Worm (Caenorhabditis elegans) whole organism, L4 larva: ENCODE results near the gene C18H2.5.

ENCODE experiments used
- D1046.2 ChIP-seq: fragments of 200-800 bp; sonication (Bioruptor generic); IDR thresholded peaks from 2 replicates; pipeline ENCODE4 v1.3.6; 2022; ENCODE audit warnings: missing genetic modification characterization, missing compliant biosample characterization
- F10B5.3 ChIP-seq: sonication (generic microtip); optimal IDR thresholded peaks from 2 replicates; lab custom pipeline; 2016; ENCODE audit warnings: mild to moderate bottlenecking, missing genetic modification characterization, missing compliant biosample characterization
- F26F4.8 ChIP-seq: fragments of 200-800 bp; sonication (Bioruptor generic); conservative IDR thresholded peaks from 2 replicates; pipeline ENCODE4 v1.3.6; 2022; ENCODE audit warnings: missing genetic modification characterization, missing compliant biosample characterization
- F37D6.2 ChIP-seq: sonication (generic microtip); optimal IDR thresholded peaks from 2 replicates; lab custom pipeline; 2016; ENCODE audit warnings: mild to moderate bottlenecking, missing genetic modification characterization, missing compliant biosample characterization
- F44E2.7 ChIP-seq: fragments of 200-800 bp; sonication (Bioruptor generic); IDR thresholded peaks from 2 replicates; pipeline ENCODE4 v2.1.2; 2022; ENCODE audit warnings: missing genetic modification characterization, missing compliant biosample characterization
- F49E8.2 ChIP-seq: sonication (generic microtip); optimal IDR thresholded peaks from 2 replicates; lab custom pipeline; 2016; ENCODE audit warnings: missing compliant biosample characterization, mild to moderate bottlenecking, missing genetic modification characterization, borderline replicate concordance
- Y105C5A.15 ChIP-seq: fragments of 200-800 bp; sonication (Bioruptor generic); IDR thresholded peaks from 2 replicates; pipeline ENCODE4 v1.3.6; 2022; ENCODE audit warnings: missing genetic modification characterization, missing compliant biosample characterization
- Y75B8A.6 ChIP-seq: fragments of 200-800 bp; sonication (Bioruptor generic); IDR thresholded peaks from 2 replicates; pipeline ENCODE4 v1.3.6; 2022; ENCODE audit warnings: missing genetic modification reagents, missing genetic modification characterization, missing compliant biosample characterization
- ZK546.5 ChIP-seq, 2 experiments: sonication (generic microtip); optimal IDR thresholded peaks; 2 replicates each; lab custom pipeline; 2017; ENCODE audit warnings: missing biosample characterization in 2 of 2, missing genetic modification characterization in 2 of 2
- aha-1 ChIP-seq: fragments of 150-350 bp; peaks from one replicate; lab custom pipeline; 2014; ENCODE audit warnings: missing biosample characterization, missing genetic modification characterization
- aly-2 ChIP-seq: sonication (generic microtip); optimal IDR thresholded peaks from 2 replicates; lab custom pipeline; 2018; ENCODE audit warnings: missing biosample characterization, missing genetic modification characterization
- ama-1 ChIP-seq: fragments of 150-350 bp; optimal IDR thresholded peaks from 2 replicates; lab custom pipeline; 2014; ENCODE audit warnings: inconsistent platforms, mixed read lengths
- ceh-20 ChIP-seq: fragments of 200-800 bp; sonication (Bioruptor generic); IDR thresholded peaks from 2 replicates; pipeline ENCODE4 v1.3.6; 2022; ENCODE audit warnings: missing genetic modification reagents, missing genetic modification characterization, missing compliant biosample characterization
- ceh-28 ChIP-seq: fragments of 150-350 bp; optimal IDR thresholded peaks from 2 replicates; lab custom pipeline; 2014; ENCODE audit warnings: missing biosample characterization, missing genetic modification reagents, missing genetic modification characterization
- ceh-62 ChIP-seq: sonication (generic microtip); optimal IDR thresholded peaks from 2 replicates; lab custom pipeline; 2017; ENCODE audit warnings: missing biosample characterization, missing genetic modification characterization
- ces-1 ChIP-seq: fragments of 150-350 bp; sonication (generic microtip); optimal IDR thresholded peaks from 4 replicates; lab custom pipeline; 2014; ENCODE audit warnings: missing biosample characterization, missing genetic modification reagents, missing genetic modification characterization
- daf-19 ChIP-seq: fragments of 200-800 bp; sonication (Bioruptor generic); conservative IDR thresholded peaks from 2 replicates; pipeline ENCODE4 v1.3.6; 2022; ENCODE audit warnings: missing genetic modification characterization, missing compliant biosample characterization
- daf-8 ChIP-seq: fragments of 200-800 bp; sonication (Bioruptor generic); IDR thresholded peaks from 2 replicates; pipeline ENCODE4 v1.3.6; 2022; ENCODE audit warnings: missing genetic modification characterization, missing compliant biosample characterization
- dmd-6 ChIP-seq: fragments of 200-800 bp; sonication (Bioruptor generic); IDR thresholded peaks from 2 replicates; pipeline ENCODE4 v1.3.6; 2022; ENCODE audit warnings: missing genetic modification reagents, missing genetic modification characterization, missing compliant biosample characterization
- dmd-9 ChIP-seq: fragments of 200-800 bp; sonication (Bioruptor generic); IDR thresholded peaks from 2 replicates; pipeline ENCODE4 v1.3.6; 2022; ENCODE audit warnings: missing genetic modification reagents, missing genetic modification characterization, missing compliant biosample characterization
- dve-1 ChIP-seq: sonication (generic microtip); optimal IDR thresholded peaks from 2 replicates; lab custom pipeline; 2017; ENCODE audit warnings: antibody characterized with exemption, mild to moderate bottlenecking, missing genetic modification characterization, missing compliant biosample characterization; ENCODE audit not compliant: insufficient read depth
- egl-43 ChIP-seq: fragments of 200-800 bp; sonication (Bioruptor generic); IDR thresholded peaks from 2 replicates; pipeline ENCODE4 v1.3.6; 2022; ENCODE audit warnings: missing genetic modification reagents, missing genetic modification characterization, missing compliant biosample characterization
- fkh-10 ChIP-seq: fragments of 150-350 bp; optimal IDR thresholded peaks from 2 replicates; lab custom pipeline; 2014; ENCODE audit warnings: missing biosample characterization, missing genetic modification reagents, missing genetic modification characterization
- hmg-1.1 ChIP-seq: fragments of 200-800 bp; sonication (Bioruptor generic); IDR thresholded peaks from 2 replicates; pipeline ENCODE4 v1.3.6; 2022; ENCODE audit warnings: missing genetic modification reagents, missing genetic modification characterization, missing compliant biosample characterization
- lin-1 ChIP-seq: fragments of 200-800 bp; sonication (Bioruptor generic); IDR thresholded peaks from 2 replicates; pipeline ENCODE4 v1.3.6; 2022; ENCODE audit warnings: missing genetic modification reagents, missing genetic modification characterization, missing compliant biosample characterization
- lin-39 ChIP-seq: fragments of 150-350 bp; optimal IDR thresholded peaks from 2 replicates; lab custom pipeline; 2014; ENCODE audit warnings: missing biosample characterization, missing genetic modification reagents, missing genetic modification characterization
- lsy-2 ChIP-seq, 2 experiments: fragments of 150-350 bp in 1 of 2; sonication (generic microtip) in 1 of 2; optimal IDR thresholded peaks; 2 replicates each; lab custom pipeline; 2014 to 2017; ENCODE audit warnings: missing biosample characterization in 2 of 2, missing genetic modification characterization in 2 of 2
- madf-5 ChIP-seq, 2 experiments: fragments of 200-800 bp; sonication (Bioruptor generic); IDR thresholded peaks; 2 replicates each; pipeline ENCODE4 v1.3.6; 2022; ENCODE audit warnings: missing compliant biosample characterization in 2 of 2, missing genetic modification characterization in 2 of 2
- nhr-102 ChIP-seq: sonication (generic microtip); optimal IDR thresholded peaks from 2 replicates; lab custom pipeline; 2016; ENCODE audit warnings: mild to moderate bottlenecking, missing genetic modification characterization, moderate library complexity, missing compliant biosample characterization
- nhr-111 ChIP-seq: fragments of 200-800 bp; sonication (Bioruptor generic); optimal IDR thresholded peaks from 2 replicates; lab custom pipeline; 2018; ENCODE audit warnings: mild to moderate bottlenecking, missing genetic modification characterization, missing compliant biosample characterization
- nhr-48 ChIP-seq: sonication (generic microtip); optimal IDR thresholded peaks from 2 replicates; lab custom pipeline; 2016; ENCODE audit warnings: mild to moderate bottlenecking, missing genetic modification characterization, missing compliant biosample characterization
- php-3 ChIP-seq: fragments of 200-800 bp; sonication (Bioruptor generic); IDR thresholded peaks from 2 replicates; pipeline ENCODE4 v1.3.6; 2022; ENCODE audit warnings: missing genetic modification reagents, missing genetic modification characterization, missing compliant biosample characterization
- set-16 ChIP-seq: fragments of 200-800 bp; sonication (Bioruptor generic); IDR thresholded peaks from 2 replicates; pipeline ENCODE4 v1.3.6; 2022; ENCODE audit warnings: missing genetic modification reagents, missing genetic modification characterization, missing compliant biosample characterization
- skn-1 ChIP-seq: fragments of 150-350 bp; optimal IDR thresholded peaks from 2 replicates; lab custom pipeline; 2014; ENCODE audit warnings: missing biosample characterization, missing genetic modification characterization
- snpc-4 ChIP-seq: fragments of 150-350 bp; optimal IDR thresholded peaks from 2 replicates; lab custom pipeline; 2014; ENCODE audit warnings: missing biosample characterization, missing genetic modification characterization
- spr-3 ChIP-seq: fragments of 200-800 bp; sonication (Bioruptor generic); optimal IDR thresholded peaks from 2 replicates; lab custom pipeline; 2018; ENCODE audit warnings: mild to moderate bottlenecking, missing genetic modification characterization, missing compliant biosample characterization
- unc-62 ChIP-seq, 3 experiments: fragments of 150-350 bp in 1 of 3; sonication (generic microtip); optimal IDR thresholded peaks in 2 of 3; peaks in 1 of 3; 1 replicate in 1 of 3; 2 replicates in 2 of 3; lab custom pipeline; 2014 to 2017; ENCODE audit warnings: missing biosample characterization in 3 of 3, missing genetic modification characterization in 3 of 3, missing genetic modification reagents in 3 of 3, missing genotype in 1 of 3
- vab-7 ChIP-seq: fragments of 200-800 bp; sonication (Bioruptor generic); IDR thresholded peaks from 2 replicates; pipeline ENCODE4 v1.3.6; 2022; ENCODE audit warnings: missing genetic modification reagents, missing genetic modification characterization, missing compliant biosample characterization
- zag-1 ChIP-seq: fragments of 150-350 bp; optimal IDR thresholded peaks from 2 replicates; lab custom pipeline; 2014; ENCODE audit warnings: missing biosample characterization, missing genetic modification characterization
- ztf-7 ChIP-seq: fragments of 150-350 bp; optimal IDR thresholded peaks from 2 replicates; lab custom pipeline; 2014; ENCODE audit warnings: missing biosample characterization, missing genetic modification characterization

Gene C18H2.5

DNA sequence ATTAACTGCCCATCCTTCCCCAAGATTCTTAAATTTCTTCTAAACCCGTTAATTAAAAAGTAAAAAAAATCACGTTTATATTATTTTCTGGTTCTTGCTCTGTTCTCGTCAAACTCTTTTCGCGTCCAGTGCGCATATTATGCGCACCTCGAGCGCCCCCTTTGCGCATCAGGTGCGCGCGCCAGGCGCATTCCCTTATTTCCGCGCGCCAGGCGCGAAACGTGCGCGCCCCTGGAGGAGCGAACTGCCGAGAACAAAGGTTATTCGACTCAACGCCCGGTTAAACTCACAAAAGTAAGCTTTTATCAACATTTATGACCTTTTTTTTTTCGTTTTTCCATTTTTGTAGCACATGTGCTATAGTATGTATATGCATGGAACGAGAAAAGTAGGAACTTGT, 21.8 kb downstream of the C18H2.5 start:
- TF ChIP-seq zag-1 (no peak), nhr-111 (GFP tag; lab: Kevin White, UChicago) (no peak), F26F4.8 (GFP tag; lab: Robert Waterston, UW) (0 out of 2 replicates have a peak, but pooled peaks have one; percentile 44), set-16 (peak; percentile 83), aha-1 (tag; lab: Kevin White, UChicago) (peak; percentile 17)

DNA sequence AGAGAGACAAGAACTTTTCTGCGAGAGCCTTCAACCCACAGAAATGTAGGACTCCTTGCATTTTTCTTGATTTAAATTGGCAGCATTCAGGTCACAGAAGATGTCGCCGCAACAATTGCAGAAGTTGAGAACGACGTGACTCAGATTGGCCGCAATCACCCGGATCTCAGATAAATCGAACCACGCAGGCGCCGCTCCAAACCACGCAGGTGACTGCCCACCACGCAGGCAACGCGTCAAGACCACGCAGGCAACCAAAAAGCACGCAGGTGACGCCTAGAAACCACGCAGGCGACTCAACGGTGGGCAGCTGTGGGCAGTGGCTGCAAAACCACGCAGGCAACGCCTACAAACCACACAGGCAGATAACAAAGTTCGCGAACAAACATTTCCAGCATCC, 23.8 kb downstream of the C18H2.5 start:
- TF ChIP-seq egl-43 (GFP tag; lab: Robert Waterston, UW) = 0 out of 2 replicates have a peak, but pooled peaks have one; percentile 62
- TF ChIP-seq set-16 = peak; percentile 62; the same call in 1 of the 2 replicates
- TF ChIP-seq, all 104 proteins: peak for 2; not testable (repeated sequence) for 102

DNA sequence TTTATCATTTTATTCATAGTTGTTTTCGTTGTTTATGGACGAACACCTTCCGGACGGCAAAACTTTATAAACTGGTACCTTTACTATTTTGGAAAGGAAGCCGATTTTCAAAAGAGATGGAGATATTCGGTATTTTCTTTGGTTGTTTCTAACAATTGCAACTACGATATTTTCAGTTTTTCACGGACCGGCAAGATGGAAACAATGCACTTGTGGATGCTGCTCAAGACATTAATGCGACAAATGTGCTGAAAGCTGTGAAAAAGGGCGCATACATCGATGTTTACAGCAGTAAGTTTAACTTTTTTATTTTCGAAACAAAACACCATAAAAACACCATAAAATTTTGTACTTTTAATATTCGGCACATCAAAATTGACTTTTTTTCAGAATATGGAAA, 28.2 kb downstream of the C18H2.5 start:
- no peak for TF ChIP-seq ceh-20 (GFP tag; lab: Robert Waterston, UW)
- peak; percentile 57 for TF ChIP-seq aha-1 (tag; lab: Kevin White, UChicago)
- TF ChIP-seq spr-3 = no peak
- TF ChIP-seq lin-39 (tag; lab: Kevin White, UChicago) = no peak
- TF ChIP-seq unc-62 (GFP tag; optimal IDR thresholded peaks at IDR 0.05 in 1 of 2; lab: Kevin White, UChicago) = peak in 1 of 2 experiments; percentile 93
- no peak for TF ChIP-seq unc-62 (tag; optimal IDR thresholded peaks at IDR 0.05; lab: Kevin White, UChicago)
- TF ChIP-seq daf-8 = no peak
- TF ChIP-seq dmd-6 (GFP tag; lab: Robert Waterston, UW) = no peak
- TF ChIP-seq ces-1 (GFP tag; lab: Kevin White, UChicago) = no peak

DNA sequence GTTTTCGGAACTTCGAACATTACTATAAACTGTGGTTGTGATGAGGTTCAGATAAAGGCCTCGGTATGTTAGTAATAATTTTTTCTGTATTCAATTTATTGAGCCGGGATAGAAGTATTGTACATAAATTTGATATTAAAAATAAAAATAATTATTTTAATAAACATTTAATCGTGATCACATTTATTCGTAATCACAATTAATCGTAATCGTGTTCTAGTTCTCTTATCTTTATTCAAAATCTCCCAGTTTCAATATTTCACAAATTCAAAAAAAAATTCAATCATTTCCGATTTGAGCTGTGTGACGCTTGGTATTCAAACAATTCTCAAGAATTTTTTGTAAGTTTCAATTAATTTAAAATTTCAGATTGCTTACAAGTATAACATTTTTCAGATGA, 32.2 kb downstream of the C18H2.5 start, which contains the start of gene lido-18:
Gene lido-18, plus strand, starts transcription at position 301 of the 400 bp plus-strand sequence.
- TF ChIP-seq F44E2.7 (GFP tag; lab: Robert Waterston, UW) (no peak), hmg-1.1 (GFP tag; lab: Robert Waterston, UW) (no peak), aly-2 (tag; lab: Kevin White, UChicago) (no peak), ama-1 (lab: Kevin White, UChicago) (no peak), D1046.2 (GFP tag; lab: Robert Waterston, UW) (no peak)

DNA sequence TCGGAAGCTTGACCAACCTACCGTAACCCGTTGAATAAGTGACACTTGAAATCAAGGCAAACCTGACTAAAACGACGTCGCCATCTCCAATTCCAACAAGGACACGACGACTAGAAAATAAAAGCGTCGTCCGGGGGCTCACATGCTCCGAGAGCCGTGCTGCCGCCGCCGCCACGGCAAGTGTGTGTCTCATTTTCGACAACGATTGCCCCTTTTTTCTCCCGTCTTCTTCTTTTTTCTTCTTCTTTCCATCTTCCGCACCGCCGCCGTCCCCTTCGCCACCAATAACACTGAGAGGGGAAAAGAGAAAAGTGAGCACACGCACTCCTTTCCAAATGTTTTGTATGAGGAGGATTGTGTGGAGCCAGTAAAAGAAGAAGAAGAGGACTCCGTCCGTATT, 33.0 kb downstream of the C18H2.5 start:
- peak; percentile 75 for TF ChIP-seq aha-1 (tag; lab: Kevin White, UChicago)
- peak; percentile 58 for TF ChIP-seq set-16
- TF ChIP-seq Y105C5A.15 (GFP tag; lab: Robert Waterston, UW) = no peak

DNA sequence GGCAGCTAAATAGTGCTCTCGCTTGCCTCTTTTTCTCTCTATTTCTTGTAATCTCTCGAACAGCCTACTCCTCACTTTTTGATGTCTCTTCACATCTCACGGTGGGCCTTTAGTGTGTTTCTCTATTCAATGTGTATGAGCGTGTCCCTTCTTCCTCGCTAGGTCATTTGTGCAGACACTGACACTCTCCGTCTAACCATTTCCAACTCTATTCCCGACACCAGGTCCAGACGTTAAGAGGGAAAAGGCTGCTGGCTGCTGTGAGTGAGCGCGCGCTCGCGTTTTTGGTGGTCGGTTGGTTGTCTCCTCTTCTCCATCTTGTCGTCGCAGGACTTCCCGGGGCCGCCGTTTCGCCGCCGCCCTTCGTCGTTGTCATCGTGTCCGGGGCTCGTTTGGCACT, 34.7 kb downstream of the C18H2.5 start:
- no peak for TF ChIP-seq nhr-102 (tag; lab: Kevin White, UChicago)
- TF ChIP-seq fkh-10 = no peak
- no peak for TF ChIP-seq ceh-62 (tag; lab: Kevin White, UChicago)
- TF ChIP-seq egl-43 (GFP tag; lab: Robert Waterston, UW) = peak; percentile 74; the same call in 1 of the 2 replicates
- TF ChIP-seq lin-39 (tag; lab: Kevin White, UChicago) = no peak
- 0 out of 2 replicates have a peak, but pooled peaks have one; percentile 7 for TF ChIP-seq vab-7 (GFP tag; lab: Robert Waterston, UW)
- TF ChIP-seq F10B5.3 = no peak
- TF ChIP-seq F37D6.2 (tag; lab: Kevin White, UChicago) = peak; percentile 49
- TF ChIP-seq ceh-28 (tag; lab: Kevin White, UChicago) = no peak
- TF ChIP-seq unc-62 (GFP tag; optimal IDR thresholded peaks at IDR 0.05 in 1 of 2; lab: Kevin White, UChicago) = peak in 1 of 2 experiments; percentile 74
- TF ChIP-seq unc-62 (tag; optimal IDR thresholded peaks at IDR 0.05; lab: Kevin White, UChicago) = no peak
- TF ChIP-seq ZK546.5 (tag; optimal IDR thresholded peaks at IDR 0.05; lab: Kevin White, UChicago) = no peak
- peak; percentile 34; the same call in 1 of the 2 replicates for TF ChIP-seq php-3 (GFP tag; lab: Robert Waterston, UW)
- TF ChIP-seq hmg-1.1 (GFP tag; lab: Robert Waterston, UW) = peak; percentile 69
- peak; percentile 41 to 57 for TF ChIP-seq lsy-2 (tag; optimal IDR thresholded peaks at IDR 0.05; lab: Kevin White, UChicago)
- no peak for TF ChIP-seq snpc-4
- no peak for TF ChIP-seq dve-1
- no peak for TF ChIP-seq skn-1
- no peak for TF ChIP-seq ztf-7 (tag; lab: Kevin White, UChicago)
- no peak for TF ChIP-seq madf-5 (GFP tag; IDR thresholded peaks at IDR 0.05; lab: Robert Waterston, UW)
- TF ChIP-seq ces-1 (GFP tag; lab: Kevin White, UChicago) = no peak
- TF ChIP-seq nhr-48 = no peak
- TF ChIP-seq aly-2 (tag; lab: Kevin White, UChicago) = no peak
- no peak for TF ChIP-seq F49E8.2 (tag; lab: Kevin White, UChicago)
- no peak for TF ChIP-seq lin-1 (GFP tag; lab: Robert Waterston, UW)
- TF ChIP-seq dmd-9 (GFP tag; lab: Robert Waterston, UW) = no peak
- TF ChIP-seq daf-19 (GFP tag; lab: Robert Waterston, UW) = no peak
- TF ChIP-seq F26F4.8 (GFP tag; lab: Robert Waterston, UW) = no peak
- no peak for TF ChIP-seq Y75B8A.6 (GFP tag; lab: Robert Waterston, UW)
